Worm (Caenorhabditis elegans) whole organism, late embryonic: ENCODE data around the gene str-209.
"Not testable (repeated sequence)": the region's sequence is repeated elsewhere in the genome, so short reads cannot be mapped to it uniquely, and the experiment has no call there.

Source experiments
- C08G9.2 ChIP-seq: sonication (generic microtip); optimal IDR thresholded peaks from 2 replicates; lab custom pipeline; 2016; ENCODE audit warnings: mild to moderate bottlenecking, missing genetic modification characterization, moderate library complexity, missing compliant biosample characterization
- C38D4.7 ChIP-seq: fragments of 200-800 bp; sonication (Bioruptor generic); optimal IDR thresholded peaks from 2 replicates; lab custom pipeline; 2018; ENCODE audit warnings: mild to moderate bottlenecking, missing genetic modification characterization, moderate library complexity, missing compliant biosample characterization
- F13H6.1 ChIP-seq: sonication (generic microtip); optimal IDR thresholded peaks from 2 replicates; lab custom pipeline; 2016; ENCODE audit warnings: missing genetic modification characterization, missing compliant biosample characterization
- K09A11.1 ChIP-seq: sonication (generic microtip); optimal IDR thresholded peaks from 2 replicates; lab custom pipeline; 2017; ENCODE audit warnings: antibody characterized with exemption, mild to moderate bottlenecking, missing genetic modification characterization, missing compliant biosample characterization; ENCODE audit not compliant: insufficient read depth
- Y22D7AL.16 ChIP-seq: sonication (generic microtip); optimal IDR thresholded peaks from 2 replicates; lab custom pipeline; 2016; ENCODE audit warnings: missing genetic modification characterization, missing compliant biosample characterization
- ahr-1 ChIP-seq: sonication (generic microtip); optimal IDR thresholded peaks from 2 replicates; lab custom pipeline; 2016; ENCODE audit warnings: missing genetic modification characterization, missing compliant biosample characterization
- ceh-14 ChIP-seq: sonication (generic microtip); optimal IDR thresholded peaks from 2 replicates; lab custom pipeline; 2016; ENCODE audit warnings: missing genotype, missing genetic modification characterization, missing compliant biosample characterization
- ceh-2 ChIP-seq: sonication (generic microtip); optimal IDR thresholded peaks from 2 replicates; lab custom pipeline; 2016; ENCODE audit warnings: missing genotype, missing genetic modification characterization, missing compliant biosample characterization
- ceh-24 ChIP-seq: sonication (generic microtip); optimal IDR thresholded peaks from 2 replicates; lab custom pipeline; 2016; ENCODE audit warnings: mild to moderate bottlenecking, missing genetic modification characterization, missing compliant biosample characterization
- ceh-34 ChIP-seq: sonication (generic microtip); optimal IDR thresholded peaks from 2 replicates; lab custom pipeline; 2016; ENCODE audit warnings: mild to moderate bottlenecking, missing genetic modification characterization, missing compliant biosample characterization
- ceh-45 ChIP-seq: fragments of 200-800 bp; sonication (Bioruptor generic); IDR thresholded peaks from 2 replicates; pipeline ENCODE4 v1.3.6; 2022; ENCODE audit warnings: missing genetic modification reagents, missing genetic modification characterization, missing compliant biosample characterization
- ceh-6 ChIP-seq: fragments of 200-800 bp; sonication (Bioruptor generic); optimal IDR thresholded peaks from 2 replicates; lab custom pipeline; 2018; ENCODE audit warnings: mild to moderate bottlenecking, missing genetic modification characterization, missing compliant biosample characterization
- ceh-9 ChIP-seq: sonication (generic microtip); optimal IDR thresholded peaks from 2 replicates; lab custom pipeline; 2016; ENCODE audit warnings: mild to moderate bottlenecking, missing genetic modification characterization, inconsistent platforms, missing compliant biosample characterization
- dmd-4 ChIP-seq: sonication (generic microtip); optimal IDR thresholded peaks from 2 replicates; lab custom pipeline; 2016; ENCODE audit warnings: borderline replicate concordance, missing genetic modification characterization, missing compliant biosample characterization
- dve-1 ChIP-seq: sonication (generic microtip); optimal IDR thresholded peaks from 2 replicates; lab custom pipeline; 2017; ENCODE audit warnings: antibody characterized with exemption, mild to moderate bottlenecking, missing genetic modification characterization, missing compliant biosample characterization
- elt-2 ChIP-seq: sonication (generic microtip); optimal IDR thresholded peaks from 2 replicates; lab custom pipeline; 2016; ENCODE audit warnings: missing genetic modification reagents, missing genetic modification characterization, missing compliant biosample characterization
- elt-4 ChIP-seq: sonication (generic microtip); optimal IDR thresholded peaks from 2 replicates; lab custom pipeline; 2016; ENCODE audit warnings: missing genetic modification characterization, missing compliant biosample characterization
- ets-4 ChIP-seq: sonication (generic microtip); optimal IDR thresholded peaks from 2 replicates; lab custom pipeline; 2016; ENCODE audit warnings: missing genetic modification characterization, missing compliant biosample characterization
- eyg-1 ChIP-seq: sonication (generic microtip); optimal IDR thresholded peaks from 2 replicates; lab custom pipeline; 2016; ENCODE audit warnings: missing genotype, missing genetic modification characterization, missing compliant biosample characterization
- fkh-10 ChIP-seq: fragments of 150-350 bp; optimal IDR thresholded peaks from 2 replicates; lab custom pipeline; 2014; ENCODE audit warnings: missing biosample characterization, missing genetic modification reagents, missing genetic modification characterization
- fkh-6 ChIP-seq: sonication (generic microtip); optimal IDR thresholded peaks from 2 replicates; lab custom pipeline; 2016; ENCODE audit warnings: missing genetic modification characterization, missing compliant biosample characterization
- hlh-13 ChIP-seq: fragments of 200-800 bp; sonication (Bioruptor generic); optimal IDR thresholded peaks from 2 replicates; lab custom pipeline; 2018; ENCODE audit warnings: mild to moderate bottlenecking, missing genetic modification characterization, missing compliant biosample characterization
- hlh-15 ChIP-seq: sonication (generic microtip); optimal IDR thresholded peaks from 2 replicates; lab custom pipeline; 2016; ENCODE audit warnings: missing genetic modification characterization, missing compliant biosample characterization
- hlh-30 ChIP-seq: sonication (generic microtip); optimal IDR thresholded peaks from 2 replicates; lab custom pipeline; 2017; ENCODE audit warnings: antibody characterized with exemption, missing genetic modification characterization, missing compliant biosample characterization; ENCODE audit not compliant: insufficient read depth
- hlh-8 ChIP-seq: sonication (generic microtip); optimal IDR thresholded peaks from 2 replicates; lab custom pipeline; 2016; ENCODE audit warnings: missing genotype, missing genetic modification characterization, missing compliant biosample characterization
- lim-6 ChIP-seq: sonication (generic microtip); optimal IDR thresholded peaks from 2 replicates; lab custom pipeline; 2016; ENCODE audit warnings: missing genetic modification characterization, missing compliant biosample characterization
- madf-2 ChIP-seq: sonication (generic microtip); optimal IDR thresholded peaks from 2 replicates; lab custom pipeline; 2017; ENCODE audit warnings: missing genetic modification characterization, missing compliant biosample characterization
- nhr-11 ChIP-seq: fragments of 150-350 bp; optimal IDR thresholded peaks from 2 replicates; lab custom pipeline; 2014; ENCODE audit warnings: missing biosample characterization, missing genetic modification characterization
- nhr-232 ChIP-seq: sonication (generic microtip); optimal IDR thresholded peaks from 2 replicates; lab custom pipeline; 2016; ENCODE audit warnings: missing genetic modification characterization, missing compliant biosample characterization
- npax-4 ChIP-seq: sonication (generic microtip); optimal IDR thresholded peaks from 2 replicates; lab custom pipeline; 2016; ENCODE audit warnings: missing genetic modification characterization, missing compliant biosample characterization
- pag-3 ChIP-seq: sonication (generic microtip); optimal IDR thresholded peaks from 2 replicates; lab custom pipeline; 2016; ENCODE audit warnings: missing compliant biosample characterization, missing genetic modification characterization, borderline replicate concordance
- pax-1 ChIP-seq: fragments of 150-350 bp; optimal IDR thresholded peaks from 2 replicates; lab custom pipeline; 2014; ENCODE audit warnings: missing biosample characterization, missing genetic modification characterization
- pha-2 ChIP-seq: sonication (generic microtip); optimal IDR thresholded peaks from 2 replicates; lab custom pipeline; 2017; ENCODE audit warnings: mild to moderate bottlenecking, missing genetic modification characterization, missing compliant biosample characterization
- pros-1 ChIP-seq: fragments of 150-350 bp; optimal IDR thresholded peaks from 2 replicates; lab custom pipeline; 2014; ENCODE audit warnings: missing biosample characterization, missing genetic modification reagents, missing genetic modification characterization
- rnt-1 ChIP-seq: sonication (generic microtip); optimal IDR thresholded peaks from 2 replicates; lab custom pipeline; 2016; ENCODE audit warnings: missing genetic modification characterization, missing compliant biosample characterization
- sdc-2 ChIP-seq: sonication (generic microtip); optimal IDR thresholded peaks from 2 replicates; lab custom pipeline; 2016; ENCODE audit warnings: missing genotype, missing genetic modification characterization, missing compliant biosample characterization
- sox-4 ChIP-seq: sonication (generic microtip); optimal IDR thresholded peaks from 2 replicates; lab custom pipeline; 2017; ENCODE audit warnings: mild to moderate bottlenecking, missing genetic modification characterization, inconsistent platforms, missing compliant biosample characterization
- tbx-7 ChIP-seq: sonication (generic microtip); optimal IDR thresholded peaks from 2 replicates; lab custom pipeline; 2016; ENCODE audit warnings: missing genotype, missing genetic modification characterization, missing compliant biosample characterization
- ttx-3 ChIP-seq: sonication (generic microtip); optimal IDR thresholded peaks from 2 replicates; lab custom pipeline; 2016; ENCODE audit warnings: missing genetic modification reagents, missing genetic modification characterization, missing compliant biosample characterization
- unc-55 ChIP-seq: sonication (generic microtip); optimal IDR thresholded peaks from 2 replicates; lab custom pipeline; 2017; ENCODE audit warnings: missing biosample characterization, missing genetic modification reagents, missing genetic modification characterization

Gene str-209

ce11 chrV:4948635-4949034 is at the start of gene str-209:
Gene str-209 (plus strand): TSS chrV:4948935.
- TF ChIP-seq ceh-34 (tag; lab: Kevin White, UChicago) (no peak), Y22D7AL.16 (no peak), sox-4 (no peak)

ce11 chrV:4900020-4900419 is 48.7 kb upstream of the str-209 start, which contains the start of gene ugt-10:
Gene ugt-10 (minus strand): TSS chrV:4900120.
- TF ChIP-seq elt-4; sdc-2 (tag; lab: Kevin White, UChicago); nhr-11 (tag; lab: Kevin White, UChicago): not testable (repeated sequence)

- TF ChIP-seq dmd-4 (no peak), F13H6.1 (tag; lab: Kevin White, UChicago) (no peak), ttx-3 (no peak), K09A11.1 (tag; lab: Kevin White, UChicago) (no peak), ahr-1 (tag; lab: Kevin White, UChicago) (no peak), elt-4 (no peak), ceh-6 (GFP tag; lab: Kevin White, UChicago) (no peak), ets-4 (tag; lab: Kevin White, UChicago) (no peak), madf-2 (tag; lab: Kevin White, UChicago) (no peak), pag-3 (tag; lab: Kevin White, UChicago) (no peak), hlh-30 (tag; lab: Kevin White, UChicago) (no peak), pha-2 (tag; lab: Kevin White, UChicago) (no peak), dve-1 (tag; lab: Kevin White, UChicago) (no peak), sox-4 (no peak), ceh-45 (GFP tag; lab: Robert Waterston, UW) (no peak), C08G9.2 (tag; lab: Kevin White, UChicago) (no peak)
Measured at ce11 chrV:4901074-4901473, 47.7 kb upstream of the str-209 start, which contains the start of gene ugt-67. Gene ugt-67 (plus strand): TSS chrV:4901374.

ce11 chrV:4903696-4904095 is 45.0 kb upstream of the str-209 start, which contains the start of gene ugt-8:
Gene ugt-8 (plus strand): TSS chrV:4903930.
- TF ChIP-seq ceh-14 (no peak), elt-2 (no peak), lim-6 (tag; lab: Kevin White, UChicago) (no peak), hlh-15 (tag; lab: Kevin White, UChicago) (no peak), ceh-9 (tag; lab: Kevin White, UChicago) (no peak), ceh-24 (no peak), pag-3 (tag; lab: Kevin White, UChicago) (no peak), nhr-232 (tag; lab: Kevin White, UChicago) (no peak), madf-2 (tag; lab: Kevin White, UChicago) (no peak), pros-1 (tag; lab: Kevin White, UChicago) (no peak), nhr-11 (tag; lab: Kevin White, UChicago) (no peak), unc-55 (GFP tag; lab: Kevin White, UChicago) (no peak), dve-1 (tag; lab: Kevin White, UChicago) (no peak), C38D4.7 (GFP tag; lab: Kevin White, UChicago) (no peak), dmd-4 (no peak), fkh-6 (no peak)
- TF ChIP-seq, all 69 proteins: peak for 0

- TF ChIP-seq unc-55 (GFP tag; lab: Kevin White, UChicago) (no peak), eyg-1 (tag; lab: Kevin White, UChicago) (no peak), npax-4 (tag; lab: Kevin White, UChicago) (no peak), pax-1 (no peak), rnt-1 (tag; lab: Kevin White, UChicago) (no peak), pha-2 (tag; lab: Kevin White, UChicago) (no peak), fkh-10 (GFP tag; lab: Kevin White, UChicago) (no peak), ceh-2 (tag; lab: Kevin White, UChicago) (no peak), hlh-8 (tag; lab: Kevin White, UChicago) (no peak), tbx-7 (no peak), hlh-13 (GFP tag; lab: Kevin White, UChicago) (no peak), ahr-1 (tag; lab: Kevin White, UChicago) (no peak)
- TF ChIP-seq, all 69 proteins: peak for 0
Measured at ce11 chrV:4905953-4906352, 42.8 kb upstream of the str-209 start, which contains the start of gene ugt-14. Gene ugt-14 (plus strand): TSS chrV:4906253.
